Worm (Caenorhabditis elegans) whole organism, L3 larva: Measurements from ENCODE around the gene C05C12.1.
A peak's percentile ranks its signal among the peaks of the same experiment; 100 is the strongest.

ENCODE experiments used
- R02D3.7 ChIP-seq: fragments of 150-350 bp; optimal IDR thresholded peaks from 2 replicates; lab custom pipeline; 2014; ENCODE audit warnings: missing biosample characterization, missing genetic modification characterization
- ama-1 ChIP-seq: fragments of 150-350 bp; optimal IDR thresholded peaks from 2 replicates; lab custom pipeline; 2018
- ceh-28 ChIP-seq: fragments of 150-350 bp; optimal IDR thresholded peaks from 2 replicates; lab custom pipeline; 2014; ENCODE audit warnings: missing biosample characterization, missing genetic modification reagents, missing genetic modification characterization
- ceh-9 ChIP-seq: sonication (generic microtip); optimal IDR thresholded peaks from 2 replicates; lab custom pipeline; 2018; ENCODE audit warnings: missing biosample characterization, missing genetic modification characterization
- elt-2 ChIP-seq: sonication (generic microtip); optimal IDR thresholded peaks from 2 replicates; lab custom pipeline; 2016; ENCODE audit warnings: missing genetic modification reagents, mild to moderate bottlenecking, missing genetic modification characterization, missing compliant biosample characterization
- elt-3 ChIP-seq, 3 experiments: fragments of 150-350 bp in 1 of 3; sonication (generic microtip) in 2 of 3; optimal IDR thresholded peaks; 2 replicates in 2 of 3; 4 replicates in 1 of 3; lab custom pipeline; 2014 to 2017; ENCODE audit warnings: missing biosample characterization in 3 of 3, missing genetic modification characterization in 3 of 3
- fkh-10 ChIP-seq: sonication (generic microtip); optimal IDR thresholded peaks from 2 replicates; lab custom pipeline; 2017; ENCODE audit warnings: missing biosample characterization, missing genetic modification reagents, missing genetic modification characterization
- fkh-2 ChIP-seq: fragments of 150-350 bp; optimal IDR thresholded peaks from 2 replicates; lab custom pipeline; 2014; ENCODE audit warnings: missing biosample characterization, missing genetic modification reagents, missing genetic modification characterization
- fos-1 ChIP-seq: fragments of 150-350 bp; optimal IDR thresholded peaks from 2 replicates; lab custom pipeline; 2014; ENCODE audit warnings: missing biosample characterization, missing genetic modification characterization
- hmg-11 ChIP-seq: sonication (generic microtip); optimal IDR thresholded peaks from 2 replicates; lab custom pipeline; 2016; ENCODE audit warnings: missing genetic modification characterization, missing compliant biosample characterization
- jun-1 ChIP-seq: fragments of 150-350 bp; optimal IDR thresholded peaks from 2 replicates; lab custom pipeline; 2014; ENCODE audit warnings: missing biosample characterization, missing genetic modification reagents, missing genetic modification characterization
- lin-15B ChIP-seq: fragments of 150-350 bp; optimal IDR thresholded peaks from 2 replicates; lab custom pipeline; 2014; ENCODE audit warnings: missing biosample characterization, missing genetic modification characterization
- lin-39 ChIP-seq: fragments of 150-350 bp; optimal IDR thresholded peaks from 2 replicates; lab custom pipeline; 2018; ENCODE audit warnings: missing biosample characterization, missing genetic modification reagents, missing genetic modification characterization
- lsy-12 ChIP-seq: sonication (generic microtip); optimal IDR thresholded peaks from 2 replicates; lab custom pipeline; 2016; ENCODE audit warnings: mild to moderate bottlenecking, missing genetic modification characterization, missing compliant biosample characterization
- mdl-1 ChIP-seq: fragments of 150-350 bp; optimal IDR thresholded peaks from 2 replicates; lab custom pipeline; 2014; ENCODE audit warnings: missing biosample characterization, missing genetic modification characterization
- mml-1 ChIP-seq: fragments of 150-350 bp; sonication (generic microtip); optimal IDR thresholded peaks from 3 replicates; lab custom pipeline; 2014; ENCODE audit warnings: missing biosample characterization, missing genetic modification characterization
- nhr-11 ChIP-seq: fragments of 150-350 bp; optimal IDR thresholded peaks from 2 replicates; lab custom pipeline; 2014; ENCODE audit warnings: missing biosample characterization, missing genetic modification characterization
- nhr-12 ChIP-seq: fragments of 150-350 bp; optimal IDR thresholded peaks from 2 replicates; lab custom pipeline; 2014; ENCODE audit warnings: missing biosample characterization, missing genetic modification characterization
- nhr-23 ChIP-seq: fragments of 150-350 bp; optimal IDR thresholded peaks from 2 replicates; lab custom pipeline; 2014; ENCODE audit warnings: missing biosample characterization, missing genetic modification reagents, missing genetic modification characterization
- nhr-25 ChIP-seq: sonication (generic microtip); optimal IDR thresholded peaks from 2 replicates; lab custom pipeline; 2017; ENCODE audit warnings: missing biosample characterization, missing genetic modification characterization
- nhr-43 ChIP-seq: sonication (generic microtip); optimal IDR thresholded peaks from 2 replicates; lab custom pipeline; 2016; ENCODE audit warnings: mild to moderate bottlenecking, missing genetic modification characterization, missing compliant biosample characterization; ENCODE audit not compliant: poor library complexity, severe bottlenecking
- nhr-67 ChIP-seq: fragments of 150-350 bp; optimal IDR thresholded peaks from 2 replicates; lab custom pipeline; 2014; ENCODE audit warnings: missing biosample characterization, missing genetic modification characterization
- nhr-77 ChIP-seq: fragments of 150-350 bp; optimal IDR thresholded peaks from 2 replicates; lab custom pipeline; 2014; ENCODE audit warnings: missing biosample characterization, missing genetic modification characterization
- pha-4 ChIP-seq: fragments of 150-350 bp; optimal IDR thresholded peaks from 2 replicates; lab custom pipeline; 2014; ENCODE audit warnings: missing biosample characterization, missing genetic modification reagents, missing genetic modification characterization
- pqm-1 ChIP-seq: fragments of 150-350 bp; optimal IDR thresholded peaks from 2 replicates; lab custom pipeline; 2017; ENCODE audit warnings: missing biosample characterization, missing genetic modification characterization, inconsistent platforms
- skn-1 ChIP-seq: fragments of 150-350 bp; optimal IDR thresholded peaks from 2 replicates; lab custom pipeline; 2014; ENCODE audit warnings: missing biosample characterization, missing genetic modification characterization
- tbx-2 ChIP-seq: sonication (generic microtip); optimal IDR thresholded peaks from 2 replicates; lab custom pipeline; 2016; ENCODE audit warnings: mild to moderate bottlenecking, missing genetic modification characterization, missing compliant biosample characterization
- unc-62 ChIP-seq: fragments of 150-350 bp; sonication (generic microtip); optimal IDR thresholded peaks from 4 replicates; lab custom pipeline; 2014; ENCODE audit warnings: missing biosample characterization, missing genetic modification reagents, missing genetic modification characterization
- zag-1 ChIP-seq: fragments of 150-350 bp; optimal IDR thresholded peaks from 2 replicates; lab custom pipeline; 2014; ENCODE audit warnings: missing biosample characterization, missing genetic modification characterization

The C05C12.1 gene

DNA sequence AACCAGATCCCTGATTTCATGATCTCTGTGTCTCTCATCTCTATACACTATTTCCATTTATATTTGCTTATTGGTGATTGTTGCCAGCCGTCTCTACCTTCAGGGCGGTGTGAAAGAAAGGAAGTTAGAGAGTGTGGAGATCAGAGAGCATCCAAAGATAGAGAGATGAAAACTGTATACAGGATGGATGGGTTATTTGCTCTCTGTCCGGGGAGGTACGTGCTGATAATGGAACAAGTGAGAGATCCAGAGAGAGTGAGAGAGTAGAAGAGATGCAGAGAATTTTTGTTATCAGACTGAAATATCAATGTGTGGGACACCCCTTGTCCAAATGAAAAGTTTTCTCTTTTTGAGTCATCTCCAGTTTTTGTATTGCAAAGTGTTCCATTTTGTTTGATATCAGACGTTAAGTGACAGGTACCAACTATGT is 30.3 kb downstream of the C05C12.1 start:
- TF ChIP-seq elt-2 (tag; lab: Kevin White, UChicago) (peak; percentile 98), nhr-77 (tag; lab: Kevin White, UChicago) (no peak), nhr-12 (tag; lab: Kevin White, UChicago) (no peak), jun-1 (tag; lab: Kevin White, UChicago) (peak; percentile 78), pha-4 (tag; lab: Kevin White, UChicago) (peak; percentile 95), skn-1 (tag; lab: Kevin White, UChicago) (peak; percentile 42), pqm-1 (tag; lab: Kevin White, UChicago) (peak; percentile 93), fos-1 (tag; lab: Kevin White, UChicago) (peak; percentile 53), nhr-67 (tag; lab: Kevin White, UChicago) (no peak)

DNA sequence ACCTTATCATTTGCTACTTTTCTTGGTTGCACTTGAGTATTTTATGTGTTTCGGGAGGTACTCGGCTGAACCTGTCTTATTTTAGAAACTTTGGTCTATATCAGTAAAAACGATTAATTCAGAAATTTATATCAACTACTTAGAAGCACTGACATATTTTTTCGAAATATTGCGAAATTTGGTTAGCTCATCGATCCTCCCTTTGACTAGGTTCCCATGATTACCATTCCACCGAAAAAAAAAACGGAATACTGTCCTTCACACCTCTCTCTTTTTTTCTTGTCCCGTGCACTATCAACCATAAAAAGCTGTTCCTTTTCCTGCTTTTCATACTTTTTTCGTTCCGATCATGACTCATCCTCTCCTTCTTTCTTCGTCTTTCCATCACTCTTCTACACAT is 31.4 kb downstream of the C05C12.1 start:
- no peak for TF ChIP-seq mml-1 (tag; lab: Kevin White, UChicago)
- peak; percentile 12 for TF ChIP-seq pha-4 (tag; lab: Kevin White, UChicago)
- no peak for TF ChIP-seq unc-62 (GFP tag; lab: Kevin White, UChicago)
- peak; percentile 4 for TF ChIP-seq elt-2 (tag; lab: Kevin White, UChicago)
- no peak for TF ChIP-seq fos-1 (tag; lab: Kevin White, UChicago)

DNA sequence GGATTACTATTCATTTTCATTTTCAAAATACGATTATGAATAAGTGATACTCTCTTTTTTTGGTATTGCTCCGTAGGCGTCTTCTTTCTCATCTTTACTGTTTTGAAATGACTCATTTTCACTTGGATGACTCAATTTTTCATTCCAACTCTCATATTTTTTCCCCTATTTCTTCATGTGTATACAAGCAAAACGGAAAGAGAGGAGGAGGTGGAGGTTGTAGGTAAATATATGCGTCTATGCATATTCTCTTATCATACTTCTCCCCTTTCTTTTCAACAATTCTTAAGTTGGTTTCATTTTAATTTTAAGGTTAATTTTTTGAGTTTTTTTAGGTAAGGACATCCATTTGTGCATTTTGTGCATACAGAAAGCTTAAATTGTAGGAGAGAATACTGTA is 32.3 kb downstream of the C05C12.1 start:
- TF ChIP-seq nhr-23 (tag; lab: Kevin White, UChicago) (no peak), elt-2 (tag; lab: Kevin White, UChicago) (peak; percentile 31), lsy-12 (no peak), ama-1 (lab: Kevin White, UChicago) (no peak), pha-4 (tag; lab: Kevin White, UChicago) (peak; percentile 46), fkh-10 (GFP tag; lab: Kevin White, UChicago) (no peak), pqm-1 (tag; lab: Kevin White, UChicago) (peak; percentile 71), ceh-28 (tag; lab: Kevin White, UChicago) (no peak)

DNA sequence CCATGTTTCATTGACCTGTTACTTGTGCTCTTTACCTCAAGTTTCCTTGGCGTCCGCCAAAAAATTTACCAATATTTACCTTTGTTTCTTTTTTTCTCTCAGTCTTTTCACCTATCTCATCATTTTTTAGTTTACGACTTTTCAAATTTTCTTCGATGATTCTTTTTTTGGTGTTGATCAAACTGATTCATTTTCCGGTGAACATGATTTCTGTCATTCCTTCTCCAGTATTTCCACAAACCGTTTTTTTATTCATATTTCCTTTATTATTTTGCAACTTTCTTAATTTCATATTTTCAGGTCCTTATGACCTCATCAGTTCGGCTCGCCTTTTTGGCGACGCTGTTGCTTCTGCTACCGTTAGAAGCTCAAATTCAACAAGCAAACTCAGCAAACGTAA is 33.7 kb downstream of the C05C12.1 start, which contains the start of gene F54D1.6:
F54D1.6 (plus strand) TSS at position 301 of the 400 bp plus-strand sequence.
- TF ChIP-seq pha-4 (tag; lab: Kevin White, UChicago): peak; percentile 44
- no peak for TF ChIP-seq hmg-11 (tag; lab: Kevin White, UChicago)

DNA sequence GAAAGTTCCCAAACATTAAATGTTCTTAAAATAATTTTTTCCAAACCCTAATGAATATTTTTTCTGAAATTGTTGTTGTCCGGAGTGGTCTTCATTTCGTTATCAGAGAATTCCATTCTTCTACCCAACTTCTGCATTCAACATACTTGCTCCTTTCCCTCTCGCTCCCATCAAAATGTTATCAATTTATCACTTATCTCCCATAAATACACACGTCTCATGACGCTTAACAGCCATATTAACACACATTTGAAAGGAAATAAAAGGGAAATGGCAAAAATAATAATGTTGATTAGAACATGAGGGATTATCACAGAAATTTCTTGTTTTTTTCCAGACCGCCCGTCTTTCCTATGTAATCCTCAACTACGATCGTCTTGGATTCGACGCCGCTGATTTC is 35.2 kb downstream of the C05C12.1 start:
- TF ChIP-seq elt-2 (tag; lab: Kevin White, UChicago): peak; percentile 97
- peak; percentile 53 for TF ChIP-seq pha-4 (tag; lab: Kevin White, UChicago)
- peak; percentile 90 for TF ChIP-seq pqm-1 (tag; lab: Kevin White, UChicago)
- TF ChIP-seq R02D3.7 (tag; lab: Kevin White, UChicago): no peak
- no peak for TF ChIP-seq nhr-11 (tag; lab: Kevin White, UChicago)
- no peak for TF ChIP-seq elt-3 (tag; optimal IDR thresholded peaks at IDR 0.05; lab: Kevin White, UChicago)

DNA sequence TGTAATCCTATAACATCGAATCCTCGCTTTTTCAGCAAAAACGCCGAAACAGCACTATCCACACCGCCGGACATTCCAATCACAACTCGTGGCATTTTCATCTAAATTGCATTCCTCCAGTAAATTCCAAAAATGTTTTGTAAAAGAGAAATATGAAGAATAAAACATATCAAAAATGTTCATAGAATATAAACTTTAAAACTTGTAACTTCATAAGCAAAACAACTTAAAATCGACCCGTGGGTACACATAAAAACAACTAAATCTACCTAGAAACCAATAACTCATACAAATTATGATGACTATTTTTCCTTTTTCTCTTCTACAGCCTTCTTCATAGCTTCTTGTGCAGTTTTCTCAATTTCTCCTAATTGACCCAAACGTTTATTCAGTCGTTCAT is 43.0 kb downstream of the C05C12.1 start, which contains the start of gene mttu-1:
mttu-1 (minus strand) TSS at position 101 of the 400 bp plus-strand sequence.
- TF ChIP-seq nhr-11 (tag; lab: Kevin White, UChicago): no peak
- no peak for TF ChIP-seq pha-4 (tag; lab: Kevin White, UChicago)
- no peak for TF ChIP-seq R02D3.7 (tag; lab: Kevin White, UChicago)
- TF ChIP-seq fkh-10 (GFP tag; lab: Kevin White, UChicago): no peak
- no peak for TF ChIP-seq elt-3 (tag; optimal IDR thresholded peaks at IDR 0.05; lab: Kevin White, UChicago)
- no peak for TF ChIP-seq mdl-1
- TF ChIP-seq nhr-12 (tag; lab: Kevin White, UChicago): no peak
- no peak for TF ChIP-seq tbx-2 (tag; lab: Kevin White, UChicago)
- no peak for TF ChIP-seq zag-1 (tag; lab: Kevin White, UChicago)
- no peak for TF ChIP-seq nhr-43 (tag; lab: Kevin White, UChicago)
- TF ChIP-seq nhr-25 (tag; lab: Kevin White, UChicago): no peak
- TF ChIP-seq ceh-9 (tag; lab: Kevin White, UChicago): no peak
- no peak for TF ChIP-seq fkh-2 (tag; lab: Kevin White, UChicago)
- TF ChIP-seq lin-39 (tag; lab: Kevin White, UChicago): no peak
- no peak for TF ChIP-seq lin-15B
